Worm (Caenorhabditis elegans) whole organism, early embryonic: ENCODE results near the gene nhr-123.

Source experiments
- B0310.2 ChIP-seq: sonication (generic microtip); optimal IDR thresholded peaks from 2 replicates; lab custom pipeline; 2016; ENCODE audit warnings: mild to moderate bottlenecking, missing genetic modification characterization, missing compliant biosample characterization
- F13C5.2 ChIP-seq: sonication (generic microtip); optimal IDR thresholded peaks from 2 replicates; lab custom pipeline; 2017; ENCODE audit warnings: mild to moderate bottlenecking, missing genetic modification characterization, inconsistent platforms, missing compliant biosample characterization
- aly-1 ChIP-seq: sonication (generic microtip); optimal IDR thresholded peaks from 2 replicates; lab custom pipeline; 2016; ENCODE audit warnings: missing genetic modification characterization, missing compliant biosample characterization
- ama-1 ChIP-seq: fragments of 150-350 bp; optimal IDR thresholded peaks from 2 replicates; lab custom pipeline; 2014
- ceh-13 ChIP-seq: fragments of 200-800 bp; sonication (Bioruptor generic); optimal IDR thresholded peaks from 2 replicates; lab custom pipeline; 2018; ENCODE audit warnings: mild to moderate bottlenecking, missing genetic modification characterization, missing compliant biosample characterization
- ceh-36 ChIP-seq: sonication (generic microtip); optimal IDR thresholded peaks from 2 replicates; lab custom pipeline; 2016; ENCODE audit warnings: missing genetic modification characterization, inconsistent platforms, missing compliant biosample characterization
- ets-7 ChIP-seq: sonication (generic microtip); optimal IDR thresholded peaks from 2 replicates; lab custom pipeline; 2016; ENCODE audit warnings: missing genotype, missing genetic modification characterization, missing compliant biosample characterization
- flt-1 ChIP-seq: fragments of 200-800 bp; sonication (Bioruptor generic); IDR thresholded peaks from 2 replicates; pipeline ENCODE4 v1.3.6; 2022; ENCODE audit warnings: missing genetic modification characterization, missing compliant biosample characterization
- hmbx-1 ChIP-seq: sonication (generic microtip); optimal IDR thresholded peaks from 2 replicates; lab custom pipeline; 2016; ENCODE audit warnings: mild to moderate bottlenecking, missing genetic modification characterization, missing compliant biosample characterization
- hmg-4 ChIP-seq: fragments of 200-800 bp; sonication (Bioruptor generic); optimal IDR thresholded peaks from 2 replicates; lab custom pipeline; 2018; ENCODE audit warnings: mild to moderate bottlenecking, missing genetic modification characterization, missing compliant biosample characterization
- hnd-1 ChIP-seq: sonication (generic microtip); optimal IDR thresholded peaks from 2 replicates; lab custom pipeline; 2016; ENCODE audit warnings: missing genetic modification characterization, missing compliant biosample characterization
- pes-1 ChIP-seq: fragments of 200-800 bp; sonication (Bioruptor generic); IDR thresholded peaks from 2 replicates; pipeline ENCODE4 v1.3.6; 2022; ENCODE audit warnings: missing genetic modification reagents, missing genetic modification characterization, missing compliant biosample characterization
- scrt-1 ChIP-seq: fragments of 200-800 bp; sonication (Bioruptor generic); IDR thresholded peaks from 2 replicates; pipeline ENCODE4 v1.3.6; 2022; ENCODE audit warnings: missing genetic modification characterization, missing compliant biosample characterization
- sea-1 ChIP-seq: fragments of 200-800 bp; sonication (Bioruptor generic); conservative IDR thresholded peaks from 2 replicates; pipeline ENCODE4 v1.3.6; 2022; ENCODE audit warnings: missing genetic modification characterization, missing compliant biosample characterization
- tbx-11 ChIP-seq: fragments of 200-800 bp; sonication (Bioruptor generic); IDR thresholded peaks from 2 replicates; pipeline ENCODE4 v1.3.6; 2022; ENCODE audit warnings: missing genetic modification characterization, missing compliant biosample characterization
- tbx-37 ChIP-seq: fragments of 200-800 bp; sonication (Bioruptor generic); conservative IDR thresholded peaks from 2 replicates; pipeline ENCODE4 v1.3.6; 2022; ENCODE audit warnings: missing genetic modification reagents, missing genetic modification characterization, missing compliant biosample characterization
- tra-4 ChIP-seq: sonication (generic microtip); optimal IDR thresholded peaks from 2 replicates; lab custom pipeline; 2017; ENCODE audit warnings: missing genetic modification characterization, missing compliant biosample characterization

Gene nhr-123

DNA sequence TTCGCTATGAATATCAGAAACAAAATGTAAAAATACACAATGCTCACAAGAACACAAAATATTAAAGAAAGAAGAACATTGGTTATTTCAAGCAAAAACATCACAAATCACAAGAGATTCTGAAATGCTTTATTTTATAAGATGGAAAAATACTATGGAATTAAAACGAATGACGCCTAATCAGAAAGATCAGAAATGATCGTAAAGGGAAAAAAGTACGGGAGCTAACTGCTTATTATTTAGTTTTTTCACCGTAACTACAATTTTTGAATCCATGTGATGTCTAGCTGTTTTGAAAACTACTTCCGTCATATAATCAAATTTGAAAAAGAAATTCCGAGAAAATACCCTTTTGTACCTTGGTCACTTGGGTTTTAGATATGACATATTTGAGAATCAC, 17.2 kb downstream of the nhr-123 start, which contains the start of gene srbc-57:
Gene srbc-57 (minus strand): TSS at position 101 of the 400 bp plus-strand sequence.
- TF ChIP-seq F13C5.2 (no peak), tbx-11 (no peak), hmg-4 (GFP tag; lab: Kevin White, UChicago) (no peak)

- TF ChIP-seq sea-1 (no peak), hmbx-1 (tag; lab: Kevin White, UChicago) (no peak), F13C5.2 (no peak), hmg-4 (GFP tag; lab: Kevin White, UChicago) (no peak), tbx-11 (no peak), ets-7 (tag; lab: Kevin White, UChicago) (no peak), tbx-37 (no peak), pes-1 (no peak), ama-1 (lab: Kevin White, UChicago) (no peak), hnd-1 (tag; lab: Kevin White, UChicago) (no peak), ceh-36 (tag; lab: Kevin White, UChicago) (no peak), scrt-1 (GFP tag; lab: Robert Waterston, UW) (no peak), ceh-13 (GFP tag; lab: Kevin White, UChicago) (no peak)
These were observed 21.3 kb downstream of the nhr-123 start, which contains the start of gene srt-31 for ce11 chrV:472589-472988. Gene srt-31, plus strand, starts transcription at chrV:472889.

ce11 chrV:474516-474915, 23.3 kb downstream of the nhr-123 start, which contains the start of gene nhr-99:
Gene nhr-99, plus strand, starts transcription at chrV:474778.
- no peak for TF ChIP-seq ceh-36 (tag; lab: Kevin White, UChicago)
- TF ChIP-seq tbx-11 = no peak
- no peak for TF ChIP-seq tbx-37
- TF ChIP-seq ama-1 (lab: Kevin White, UChicago) = no peak
- no peak for TF ChIP-seq hnd-1 (tag; lab: Kevin White, UChicago)
- no peak for TF ChIP-seq hmbx-1 (tag; lab: Kevin White, UChicago)
- TF ChIP-seq ets-7 (tag; lab: Kevin White, UChicago) = no peak
- TF ChIP-seq scrt-1 (GFP tag; lab: Robert Waterston, UW) = no peak
- TF ChIP-seq tra-4 (tag; lab: Kevin White, UChicago) = no peak
- no peak for TF ChIP-seq B0310.2
- no peak for TF ChIP-seq pes-1
- no peak for TF ChIP-seq F13C5.2
- no peak for TF ChIP-seq flt-1 (GFP tag; lab: Robert Waterston, UW)
- no peak for TF ChIP-seq hmg-4 (GFP tag; lab: Kevin White, UChicago)
- no peak for TF ChIP-seq aly-1 (tag; lab: Kevin White, UChicago)
- TF ChIP-seq sea-1 = no peak
- TF ChIP-seq ceh-13 (GFP tag; lab: Kevin White, UChicago) = no peak

DNA sequence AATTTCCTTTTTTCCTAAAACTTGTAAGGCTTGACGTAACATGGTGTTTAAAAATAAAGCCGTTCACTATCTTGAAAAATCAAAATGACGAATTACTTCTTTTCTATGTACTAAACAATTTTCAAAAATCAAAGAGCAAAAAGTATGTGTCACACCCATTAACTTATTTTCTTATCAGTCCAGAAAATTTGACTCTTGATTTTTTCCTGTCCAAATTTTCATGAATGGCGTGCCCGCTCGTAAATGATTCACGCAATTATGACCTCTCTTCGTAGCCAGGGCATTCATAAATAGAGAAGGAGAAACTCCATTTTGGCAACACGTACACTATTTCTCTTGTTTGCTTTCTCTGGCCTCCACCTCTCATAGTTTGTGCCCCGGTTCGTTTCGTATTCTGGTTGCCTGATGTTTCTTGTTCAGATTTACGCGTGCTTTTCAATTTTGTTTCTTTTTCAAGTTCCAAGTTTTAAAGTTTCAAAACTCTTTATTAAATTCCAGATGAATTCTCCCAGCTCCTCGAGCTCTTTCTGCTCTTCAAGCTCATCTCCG, 26.5 kb downstream of the nhr-123 start, which contains the start of gene nhr-55:
Gene nhr-55 (plus strand): TSS at position 499 of the 549 bp plus-strand sequence.
- no peak for TF ChIP-seq B0310.2
- TF ChIP-seq ceh-13 (GFP tag; lab: Kevin White, UChicago) = no peak
- no peak for TF ChIP-seq hmg-4 (GFP tag; lab: Kevin White, UChicago)
- TF ChIP-seq tra-4 (tag; lab: Kevin White, UChicago) = no peak
- no peak for TF ChIP-seq tbx-37
- TF ChIP-seq ceh-36 (tag; lab: Kevin White, UChicago) = no peak
- TF ChIP-seq hnd-1 (tag; lab: Kevin White, UChicago) = no peak
- TF ChIP-seq flt-1 (GFP tag; lab: Robert Waterston, UW) = no peak
- TF ChIP-seq sea-1 = no peak
- TF ChIP-seq ets-7 (tag; lab: Kevin White, UChicago) = no peak
- TF ChIP-seq hmbx-1 (tag; lab: Kevin White, UChicago) = no peak
- TF ChIP-seq tbx-11 = no peak
- no peak for TF ChIP-seq aly-1 (tag; lab: Kevin White, UChicago)
- TF ChIP-seq pes-1 = no peak
- no peak for TF ChIP-seq ama-1 (lab: Kevin White, UChicago)

DNA sequence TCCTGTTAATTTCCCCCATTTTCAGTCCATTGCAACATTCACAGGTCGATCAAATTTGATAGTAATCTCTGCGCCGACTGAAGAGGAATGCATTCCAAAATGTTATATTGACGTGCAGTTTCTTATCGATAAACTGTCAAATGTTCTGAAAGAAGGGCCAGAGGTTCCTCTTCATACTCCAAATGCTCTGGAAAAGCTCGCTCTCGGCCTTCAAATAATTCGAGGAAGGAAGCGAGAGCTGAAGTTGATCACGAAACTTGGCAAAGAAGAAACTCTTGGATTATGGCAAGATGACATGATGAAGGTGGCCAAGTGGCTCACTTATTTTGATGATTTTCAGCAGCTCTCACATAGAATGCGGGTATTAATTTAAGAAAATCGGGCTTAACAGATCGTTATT, 27.8 kb downstream of the nhr-123 start:
- no peak for TF ChIP-seq ceh-13 (GFP tag; lab: Kevin White, UChicago)
- TF ChIP-seq ets-7 (tag; lab: Kevin White, UChicago) = no peak
- TF ChIP-seq scrt-1 (GFP tag; lab: Robert Waterston, UW) = no peak
- TF ChIP-seq F13C5.2 = no peak
- TF ChIP-seq hnd-1 (tag; lab: Kevin White, UChicago) = no peak
- TF ChIP-seq tra-4 (tag; lab: Kevin White, UChicago) = no peak

- TF ChIP-seq aly-1 (tag; lab: Kevin White, UChicago) (no peak), tbx-37 (no peak), ceh-13 (GFP tag; lab: Kevin White, UChicago) (no peak), sea-1 (no peak), ama-1 (lab: Kevin White, UChicago) (no peak), tra-4 (tag; lab: Kevin White, UChicago) (no peak)
These were observed 31.6 kb downstream of the nhr-123 start for ce11 chrV:482860-483259.

DNA sequence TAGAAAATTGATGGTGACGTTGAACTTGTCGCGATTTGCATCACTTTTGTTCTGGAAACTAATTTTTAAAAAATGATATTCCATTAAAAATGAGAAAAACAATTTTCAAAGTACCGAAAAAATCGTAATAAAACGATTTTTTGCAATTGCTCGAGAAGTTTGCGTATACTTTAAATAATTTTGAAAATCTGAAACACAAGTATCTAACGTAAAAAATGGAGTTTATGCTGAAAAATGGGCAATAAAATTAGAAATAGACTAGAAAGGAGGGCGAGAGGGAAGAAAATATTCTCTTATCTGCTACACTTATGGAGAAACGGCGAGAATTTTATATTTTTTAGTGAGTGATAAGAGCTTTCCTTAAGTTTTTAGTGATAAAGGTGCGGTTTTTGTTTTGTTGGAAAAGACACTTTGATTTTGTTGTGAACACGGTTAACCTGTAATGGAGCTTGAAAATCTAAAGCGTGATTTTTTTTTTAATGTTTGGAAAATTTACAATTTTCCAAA, 32.1 kb downstream of the nhr-123 start, which contains the start of gene nhr-130:
Gene nhr-130 (minus strand): TSS at position 51 of the 507 bp plus-strand sequence.
- no peak for TF ChIP-seq scrt-1 (GFP tag; lab: Robert Waterston, UW)
- TF ChIP-seq ets-7 (tag; lab: Kevin White, UChicago) = no peak
- TF ChIP-seq hmbx-1 (tag; lab: Kevin White, UChicago) = no peak
- TF ChIP-seq hnd-1 (tag; lab: Kevin White, UChicago) = no peak
- TF ChIP-seq F13C5.2 = no peak
- TF ChIP-seq flt-1 (GFP tag; lab: Robert Waterston, UW) = no peak
- no peak for TF ChIP-seq hmg-4 (GFP tag; lab: Kevin White, UChicago)
- no peak for TF ChIP-seq tbx-37
- TF ChIP-seq ama-1 (lab: Kevin White, UChicago) = no peak
- TF ChIP-seq B0310.2 = no peak
- no peak for TF ChIP-seq pes-1
